Worm (Caenorhabditis elegans) whole organism, L1 larva: ENCODE data around the gene srx-14.
A peak's percentile ranks its signal among the peaks of the same experiment; 100 is the strongest.

Source experiments
- C04F5.9 ChIP-seq: sonication (generic microtip); optimal IDR thresholded peaks from 2 replicates; lab custom pipeline; 2016; ENCODE audit warnings: missing genetic modification characterization, missing compliant biosample characterization
- F16B12.6 ChIP-seq: fragments of 150-350 bp; optimal IDR thresholded peaks from 2 replicates; lab custom pipeline; 2014; ENCODE audit warnings: missing biosample characterization, missing genetic modification characterization
- Y116A8C.19 ChIP-seq: sonication (generic microtip); optimal IDR thresholded peaks from 2 replicates; lab custom pipeline; 2016; ENCODE audit warnings: missing compliant biosample characterization, missing genetic modification characterization, borderline replicate concordance
- aha-1 ChIP-seq: fragments of 150-350 bp; optimal IDR thresholded peaks from 2 replicates; lab custom pipeline; 2014; ENCODE audit warnings: missing biosample characterization, missing genetic modification characterization
- aly-2 ChIP-seq: fragments of 150-350 bp; optimal IDR thresholded peaks from 2 replicates; lab custom pipeline; 2014; ENCODE audit warnings: missing biosample characterization, missing genetic modification characterization
- ama-1 ChIP-seq: fragments of 150-350 bp; optimal IDR thresholded peaks from 2 replicates; lab custom pipeline; 2014
- blmp-1 ChIP-seq: fragments of 150-350 bp; optimal IDR thresholded peaks from 2 replicates; lab custom pipeline; 2014; ENCODE audit warnings: missing biosample characterization, missing genetic modification characterization
- ceh-82 ChIP-seq, 3 experiments: fragments of 150-350 bp in 1 of 3; sonication (generic microtip) in 2 of 3; optimal IDR thresholded peaks; 2 replicates each; lab custom pipeline; 2014 to 2017; ENCODE audit warnings: missing biosample characterization in 3 of 3, missing genetic modification characterization in 3 of 3
- ceh-88 ChIP-seq: fragments of 200-800 bp; sonication (Bioruptor generic); IDR thresholded peaks from 2 replicates; pipeline ENCODE4 v1.3.6; 2022; ENCODE audit warnings: missing genetic modification characterization, missing compliant biosample characterization
- ceh-90 ChIP-seq: sonication (generic microtip); optimal IDR thresholded peaks from 2 replicates; lab custom pipeline; 2016; ENCODE audit warnings: missing genetic modification characterization, missing compliant biosample characterization
- ces-1 ChIP-seq: fragments of 150-350 bp; optimal IDR thresholded peaks from 2 replicates; lab custom pipeline; 2014; ENCODE audit warnings: missing biosample characterization, missing genetic modification reagents, missing genetic modification characterization
- dpl-1 ChIP-seq, 3 experiments: fragments of 150-350 bp in 2 of 3; sonication (generic microtip) in 1 of 3; optimal IDR thresholded peaks; 2 replicates each; lab custom pipeline; 2014 to 2017; ENCODE audit warnings: missing biosample characterization in 3 of 3, missing genetic modification characterization in 3 of 3, missing genetic modification reagents in 3 of 3
- dsc-1 ChIP-seq: sonication (generic microtip); optimal IDR thresholded peaks from 2 replicates; lab custom pipeline; 2016; ENCODE audit warnings: mild to moderate bottlenecking, missing genetic modification characterization, missing compliant biosample characterization
- efl-1 ChIP-seq, 4 experiments: fragments of 150-350 bp; optimal IDR thresholded peaks in 3 of 4; peaks in 1 of 4; 1 replicate in 1 of 4; 2 replicates in 3 of 4; lab custom pipeline; 2014; ENCODE audit warnings: missing biosample characterization in 2 of 4, missing genetic modification characterization in 2 of 4, missing genetic modification reagents in 2 of 4
- elt-2 ChIP-seq: sonication (generic microtip); optimal IDR thresholded peaks from 2 replicates; lab custom pipeline; 2016; ENCODE audit warnings: missing genetic modification characterization, mild to moderate bottlenecking, inconsistent platforms, missing compliant biosample characterization, missing genetic modification reagents
- ets-5 ChIP-seq: fragments of 200-800 bp; sonication (Bioruptor generic); IDR thresholded peaks from 2 replicates; pipeline ENCODE4 v1.3.6; 2022; ENCODE audit warnings: missing genetic modification characterization, missing compliant biosample characterization
- grh-1 ChIP-seq: fragments of 200-800 bp; sonication (Bioruptor generic); IDR thresholded peaks from 2 replicates; pipeline ENCODE4 v1.3.6; 2022; ENCODE audit warnings: missing genetic modification reagents, missing genetic modification characterization, missing compliant biosample characterization
- irx-1 ChIP-seq: sonication (generic microtip); optimal IDR thresholded peaks from 2 replicates; lab custom pipeline; 2016; ENCODE audit warnings: missing genetic modification characterization, missing compliant biosample characterization
- isw-1 ChIP-seq: fragments of 200-800 bp; sonication (Bioruptor generic); IDR thresholded peaks from 2 replicates; pipeline ENCODE4 v1.3.6; 2022; ENCODE audit warnings: missing genetic modification characterization, missing compliant biosample characterization
- jun-1 ChIP-seq: fragments of 150-350 bp; optimal IDR thresholded peaks from 2 replicates; lab custom pipeline; 2014; ENCODE audit warnings: missing biosample characterization, missing genetic modification reagents, missing genetic modification characterization
- lin-14 ChIP-seq: fragments of 200-800 bp; sonication (Bioruptor generic); optimal IDR thresholded peaks from 2 replicates; lab custom pipeline; 2018; ENCODE audit warnings: mild to moderate bottlenecking, missing genetic modification characterization, moderate library complexity, missing compliant biosample characterization
- lin-15B ChIP-seq: fragments of 150-350 bp; sonication (generic microtip); optimal IDR thresholded peaks from 3 replicates; lab custom pipeline; 2014; ENCODE audit warnings: missing biosample characterization, missing genetic modification characterization
- lin-39 ChIP-seq: fragments of 150-350 bp; optimal IDR thresholded peaks from 2 replicates; lab custom pipeline; 2014; ENCODE audit warnings: missing biosample characterization, missing genetic modification reagents, missing genetic modification characterization
- lir-3 ChIP-seq: sonication (generic microtip); optimal IDR thresholded peaks from 2 replicates; lab custom pipeline; 2016; ENCODE audit warnings: mild to moderate bottlenecking, missing genetic modification characterization, moderate library complexity, missing compliant biosample characterization; ENCODE audit not compliant: poor library complexity
- lsy-2 ChIP-seq, 2 experiments: fragments of 150-350 bp; optimal IDR thresholded peaks; 2 replicates each; lab custom pipeline; 2014; ENCODE audit warnings: missing biosample characterization in 2 of 2, missing genetic modification characterization in 2 of 2
- mef-2 ChIP-seq: fragments of 150-350 bp; optimal IDR thresholded peaks from 2 replicates; lab custom pipeline; 2014; ENCODE audit warnings: missing biosample characterization, missing genetic modification characterization
- mep-1 ChIP-seq: fragments of 150-350 bp; optimal IDR thresholded peaks from 2 replicates; lab custom pipeline; 2014; ENCODE audit warnings: missing biosample characterization, missing genetic modification characterization
- nhr-12 ChIP-seq: sonication (generic microtip); optimal IDR thresholded peaks from 2 replicates; lab custom pipeline; 2017; ENCODE audit warnings: missing biosample characterization, missing genetic modification characterization
- nhr-47 ChIP-seq: sonication (generic microtip); optimal IDR thresholded peaks from 2 replicates; lab custom pipeline; 2016; ENCODE audit warnings: mild to moderate bottlenecking, missing genetic modification characterization, moderate library complexity, missing compliant biosample characterization
- nhr-77 ChIP-seq: fragments of 150-350 bp; optimal IDR thresholded peaks from 2 replicates; lab custom pipeline; 2014; ENCODE audit warnings: missing biosample characterization, missing genetic modification characterization
- nhr-85 ChIP-seq: sonication (generic microtip); peaks from one replicate; lab custom pipeline; 2016; ENCODE audit warnings: missing genetic modification characterization, inconsistent platforms, missing compliant biosample characterization
- nhr-90 ChIP-seq: sonication (generic microtip); optimal IDR thresholded peaks from 2 replicates; lab custom pipeline; 2016; ENCODE audit warnings: mild to moderate bottlenecking, missing genetic modification characterization, missing compliant biosample characterization; ENCODE audit not compliant: poor library complexity
- pqm-1 ChIP-seq: sonication (generic microtip); optimal IDR thresholded peaks from 3 replicates; lab custom pipeline; 2017; ENCODE audit warnings: missing biosample characterization, missing genetic modification characterization
- skn-1 ChIP-seq: fragments of 150-350 bp; optimal IDR thresholded peaks from 2 replicates; lab custom pipeline; 2014; ENCODE audit warnings: missing biosample characterization, missing genetic modification characterization
- snpc-4 ChIP-seq: fragments of 150-350 bp; optimal IDR thresholded peaks from 2 replicates; lab custom pipeline; 2014; ENCODE audit warnings: missing biosample characterization, missing genetic modification characterization
- tbx-2 ChIP-seq: sonication (generic microtip); optimal IDR thresholded peaks from 2 replicates; lab custom pipeline; 2016; ENCODE audit warnings: missing genetic modification characterization, missing compliant biosample characterization
- tlp-1 ChIP-seq: fragments of 150-350 bp; optimal IDR thresholded peaks from 2 replicates; lab custom pipeline; 2014; ENCODE audit warnings: missing biosample characterization, missing genetic modification characterization
- unc-130 ChIP-seq: fragments of 150-350 bp; optimal IDR thresholded peaks from 2 replicates; lab custom pipeline; 2017; ENCODE audit warnings: missing biosample characterization, missing genetic modification characterization, inconsistent platforms
- unc-62 ChIP-seq: fragments of 150-350 bp; optimal IDR thresholded peaks from 2 replicates; lab custom pipeline; 2014; ENCODE audit warnings: missing biosample characterization, missing genetic modification reagents, missing genetic modification characterization
- unc-86 ChIP-seq: sonication (generic microtip); optimal IDR thresholded peaks from 2 replicates; lab custom pipeline; 2016; ENCODE audit warnings: missing genetic modification characterization, missing compliant biosample characterization
- unc-98 ChIP-seq: fragments of 200-800 bp; sonication (Bioruptor generic); IDR thresholded peaks from 2 replicates; pipeline ENCODE4 v1.3.6; 2022; ENCODE audit warnings: missing genetic modification characterization, missing compliant biosample characterization
- zag-1 ChIP-seq: fragments of 150-350 bp; optimal IDR thresholded peaks from 2 replicates; lab custom pipeline; 2014; ENCODE audit warnings: missing biosample characterization, missing genetic modification characterization
- ztf-4 ChIP-seq: fragments of 150-350 bp; optimal IDR thresholded peaks from 2 replicates; lab custom pipeline; 2014; ENCODE audit warnings: missing biosample characterization, missing genetic modification characterization

srx-14 gene

DNA sequence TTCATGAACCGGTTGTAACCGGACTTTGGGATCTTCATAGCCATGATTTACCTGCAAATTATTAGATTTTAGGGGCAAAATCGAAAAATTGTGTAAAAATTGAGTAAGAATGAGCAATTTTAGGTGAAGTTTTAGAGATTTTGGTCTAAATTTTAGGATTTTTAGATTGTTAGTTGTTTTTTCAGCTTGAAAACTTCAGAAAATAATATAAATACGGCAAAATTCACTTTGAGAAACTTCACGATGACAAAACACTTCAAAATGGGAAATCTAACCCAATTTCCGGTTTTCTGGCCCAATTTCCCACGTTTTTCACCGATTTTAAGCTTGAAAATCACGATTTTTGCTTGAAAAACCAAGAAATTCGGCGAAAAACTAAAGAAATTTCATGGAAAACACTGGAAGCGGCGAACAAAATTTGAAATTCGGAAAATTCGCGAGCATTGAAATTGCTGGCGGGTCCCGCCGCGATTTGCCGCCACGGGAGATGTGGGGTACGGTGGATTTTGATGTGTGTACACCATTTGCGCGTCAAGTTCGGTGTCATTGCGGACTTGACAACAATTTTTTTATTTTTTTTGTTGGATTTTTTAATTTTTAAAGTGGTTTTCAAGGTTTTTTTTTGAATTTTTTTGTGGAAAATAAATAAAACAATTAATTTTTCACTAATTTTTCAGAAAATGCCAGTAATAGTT, 19.5 kb downstream of the srx-14 start, which contains the start of the genes cct-8 and Y55F3AR.2 (continued):
- TF ChIP-seq nhr-90 (tag; lab: Kevin White, UChicago) (peak; percentile 97), unc-62 (GFP tag; lab: Kevin White, UChicago) (peak; percentile 20), C04F5.9 (tag; lab: Kevin White, UChicago) (peak; percentile 100), irx-1 (tag; lab: Kevin White, UChicago) (peak; percentile 97), nhr-12 (tag; lab: Kevin White, UChicago) (peak; percentile 75), aha-1 (tag; lab: Kevin White, UChicago) (peak; percentile 60), ets-5 (GFP tag; lab: Robert Waterston, UW) (no peak), unc-86 (peak; percentile 98), ceh-88 (GFP tag; lab: Robert Waterston, UW) (peak; percentile 97), F16B12.6 (tag; lab: Kevin White, UChicago) (peak; percentile 100), lin-14 (GFP tag; lab: Kevin White, UChicago) (peak; percentile 97), nhr-47 (tag; lab: Kevin White, UChicago) (peak; percentile 99), ceh-90 (tag; lab: Kevin White, UChicago) (peak; percentile 68)

ce11 chrIV:1086913-1087312, 26.6 kb downstream of the srx-14 start, which contains the start of gene csn-4:
Gene csn-4 (minus strand): TSS chrIV:1087013.
- no peak for TF ChIP-seq efl-1 (optimal IDR thresholded peaks at IDR 0.05; lab: Kevin White, UChicago)
- peak in 1 of 2 experiments; percentile 63 for TF ChIP-seq efl-1 (GFP tag; optimal IDR thresholded peaks at IDR 0.05 in 1 of 2; lab: Kevin White, UChicago)
- no peak for TF ChIP-seq lin-15B (tag; lab: Kevin White, UChicago)
- TF ChIP-seq, all 84 proteins: peak for 1

DNA sequence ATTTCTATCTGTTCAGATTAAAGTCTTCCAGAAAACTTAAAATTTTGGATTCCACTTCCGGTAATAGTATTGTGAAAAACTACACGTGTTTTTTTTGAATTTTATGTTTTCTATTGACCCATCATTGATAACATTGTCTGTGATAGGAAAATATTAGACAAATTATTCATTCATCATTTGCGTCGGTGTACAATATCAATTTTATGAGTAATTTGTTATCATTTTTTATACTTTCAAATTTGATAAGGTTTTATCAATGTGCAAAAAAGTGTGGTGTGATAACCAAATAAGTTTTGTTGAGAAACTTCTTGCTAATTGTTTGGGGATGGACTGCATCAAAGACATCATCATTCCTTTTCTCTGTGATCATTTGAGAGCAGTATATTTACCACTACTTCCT, 38.1 kb downstream of the srx-14 start:
- TF ChIP-seq mef-2 (tag; lab: Kevin White, UChicago) (no peak), zag-1 (tag; lab: Kevin White, UChicago) (no peak), elt-2 (tag; lab: Kevin White, UChicago) (peak; percentile 88), jun-1 (peak; percentile 52), nhr-47 (tag; lab: Kevin White, UChicago) (no peak), Y116A8C.19 (tag; lab: Kevin White, UChicago) (no peak), tlp-1 (peak; percentile 52), pqm-1 (peak; percentile 76), tbx-2 (tag; lab: Kevin White, UChicago) (no peak), unc-98 (GFP tag; lab: Robert Waterston, UW) (no peak), grh-1 (GFP tag; lab: Robert Waterston, UW) (no peak)

DNA sequence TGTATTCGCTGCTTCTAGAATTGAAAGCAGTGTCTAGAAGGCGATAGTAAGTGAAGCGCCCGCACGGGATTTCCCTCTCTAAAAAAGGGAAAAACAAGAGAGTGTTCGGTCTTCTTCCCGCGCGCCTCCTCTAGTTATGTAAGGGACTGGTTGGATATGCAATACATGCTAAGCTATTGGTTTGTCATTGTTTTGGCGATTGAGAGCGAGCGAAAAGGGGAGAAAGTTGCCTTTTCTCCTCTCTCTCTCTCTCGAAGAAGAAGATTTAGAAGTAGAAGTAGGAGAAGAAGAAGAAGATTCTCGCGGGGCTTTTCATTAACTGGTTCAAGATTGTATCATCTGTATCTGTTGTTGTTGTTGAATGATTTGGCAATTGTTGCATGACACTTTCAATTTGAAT, 39.5 kb downstream of the srx-14 start:
- peak; percentile 92 for TF ChIP-seq blmp-1 (tag; lab: Kevin White, UChicago)
- TF ChIP-seq tlp-1, result no peak
- TF ChIP-seq ces-1 (GFP tag; lab: Kevin White, UChicago), result no peak

- TF ChIP-seq ama-1 (lab: Kevin White, UChicago) (no peak), skn-1 (tag; lab: Kevin White, UChicago) (peak; percentile 85), aly-2 (tag; lab: Kevin White, UChicago) (peak; percentile 60), aha-1 (tag; lab: Kevin White, UChicago) (no peak), mep-1 (tag; lab: Kevin White, UChicago) (peak; percentile 62), F16B12.6 (tag; lab: Kevin White, UChicago) (peak; percentile 10), unc-62 (GFP tag; lab: Kevin White, UChicago) (no peak), ztf-4 (tag; lab: Kevin White, UChicago) (peak; percentile 85), dsc-1 (peak; percentile 35), isw-1 (GFP tag; lab: Robert Waterston, UW) (peak; percentile 58), lsy-2 (tag; optimal IDR thresholded peaks at IDR 0.05; lab: Kevin White, UChicago) (peak; percentile 73 to 83), lir-3 (tag; lab: Kevin White, UChicago) (peak; percentile 25), nhr-77 (tag; lab: Kevin White, UChicago) (peak; percentile 77), ces-1 (GFP tag; lab: Kevin White, UChicago) (no peak), nhr-85 (tag; lab: Kevin White, UChicago) (peak; percentile 14), snpc-4 (tag; lab: Kevin White, UChicago) (peak; percentile 36), irx-1 (tag; lab: Kevin White, UChicago) (peak; percentile 59), lin-14 (GFP tag; lab: Kevin White, UChicago) (peak; percentile 97), unc-130 (tag; lab: Kevin White, UChicago) (peak; percentile 49), blmp-1 (tag; lab: Kevin White, UChicago) (peak; percentile 1), ceh-82 (tag; optimal IDR thresholded peaks at IDR 0.05; lab: Kevin White, UChicago) (peak; percentile 52 to 83 (median 67)), lin-39 (tag; lab: Kevin White, UChicago) (no peak), jun-1 (peak; percentile 91), dpl-1 (GFP tag; optimal IDR thresholded peaks at IDR 0.05; lab: Kevin White, UChicago) (peak in 2 of 3 experiments; percentile 8 to 37)
Observed at ce11 chrIV:1070383-1070782, 43.2 kb downstream of the srx-14 start.
